Fruit fly (Drosophila melanogaster): ENCODE measurements around the gene CG5860.

CG5860 gene

dm6 chr3R:17386168-17386819, 23.1 kb upstream of the CG5860 start (continued):
- TF ChIP-seq Camta (GFP tag; optimal IDR thresholded peaks at IDR 0.05) (peak; percentile 29), Six4 (GFP tag; optimal IDR thresholded peaks at IDR 0.05) (peak; percentile 49), mam (GFP tag; optimal IDR thresholded peaks at IDR 0.05) (no peak), tio (GFP tag; optimal IDR thresholded peaks at IDR 0.05) (peak; percentile 1), TFAM (GFP tag; optimal IDR thresholded peaks at IDR 0.05) (no peak), chn (GFP tag; optimal IDR thresholded peaks at IDR 0.05) (peak; percentile 59), lov (optimal IDR thresholded peaks at IDR 0.05) (no peak), lov (GFP tag; IDR thresholded peaks at IDR 0.05) (no peak), CG4820 (GFP tag; optimal IDR thresholded peaks at IDR 0.05) (peak; percentile 74), so (GFP tag; IDR thresholded peaks at IDR 0.05) (peak; percentile 73; the same call in 1 of the 3 replicates), CG1233 (GFP tag; optimal IDR thresholded peaks at IDR 0.05) (peak; percentile 56), Asciz (GFP tag; optimal IDR thresholded peaks at IDR 0.05) (peak; percentile 76), CG30431 (GFP tag; optimal IDR thresholded peaks at IDR 0.05) (peak; percentile 42), onecut (GFP tag; IDR thresholded peaks at IDR 0.05) (peak; percentile 100), twi (tag; optimal IDR thresholded peaks at IDR 0.05) (peak; percentile 35), CG6854 (GFP tag; optimal IDR thresholded peaks at IDR 0.05) (no peak), CG12104 (GFP tag; optimal IDR thresholded peaks at IDR 0.05) (peak; percentile 29), CG4854 (GFP tag; optimal IDR thresholded peaks at IDR 0.05) (no peak), Xrp1 (GFP tag; IDR thresholded peaks at IDR 0.05) (peak; percentile 86), peb (GFP tag; IDR thresholded peaks at IDR 0.05) (peak; percentile 44; the same call in 1 of the 2 replicates), CG5953 (GFP tag; IDR thresholded peaks at IDR 0.05) (peak; percentile 78), CG11723 (GFP tag; optimal IDR thresholded peaks at IDR 0.05) (peak; percentile 25), CG11560 (tag; IDR thresholded peaks at IDR 0.05) (no peak), Usf (GFP tag; optimal IDR thresholded peaks at IDR 0.05) (peak; percentile 18), sens-2 (GFP tag; IDR thresholded peaks at IDR 0.05) (peak; percentile 60), ssp (GFP tag; IDR thresholded peaks at IDR 0.05) (peak; percentile 48), nerfin-2 (GFP tag; IDR thresholded peaks at IDR 0.05; ENCODE audit: partially characterized antibody) (no peak), Drgx (GFP tag; IDR thresholded peaks at IDR 0.05) (peak; percentile 87), vvl (GFP tag; IDR thresholded peaks at IDR 0.05) (peak; percentile 87), Nf-YB (GFP tag; optimal IDR thresholded peaks at IDR 0.05) (peak; percentile 34), ken (GFP tag; IDR thresholded peaks at IDR 0.05) (peak; percentile 76), en (GFP tag; optimal IDR thresholded peaks at IDR 0.05) (no peak), chif (GFP tag; optimal IDR thresholded peaks at IDR 0.05) (peak; percentile 34 to 54), CG8388 (GFP tag; optimal IDR thresholded peaks at IDR 0.05) (peak; percentile 73), CG11093 (GFP tag; IDR thresholded peaks at IDR 0.05) (peak; percentile 72; the same call in 2 of the 3 replicates), Oli (tag; optimal IDR thresholded peaks at IDR 0.05) (peak; percentile 75), Chrac-16 (GFP tag; optimal IDR thresholded peaks at IDR 0.05) (peak; percentile 47), ATbp (GFP tag; optimal IDR thresholded peaks at IDR 0.05) (peak; percentile 77), ttk (GFP tag; IDR thresholded peaks at IDR 0.05) (peak; percentile 72), CG18599 (GFP tag; optimal IDR thresholded peaks at IDR 0.05) (peak; percentile 73), CG7271 (tag; optimal IDR thresholded peaks at IDR 0.05) (no peak), crc (GFP tag; optimal IDR thresholded peaks at IDR 0.05) (no peak), CG10274 (GFP tag; optimal IDR thresholded peaks at IDR 0.05) (no peak), lmd (GFP tag; IDR thresholded peaks at IDR 0.05) (peak; percentile 69), CG13287 (GFP tag; IDR thresholded peaks at IDR 0.05; ENCODE audit: partially characterized antibody) (no peak), stc (GFP tag; IDR thresholded peaks at IDR 0.05) (peak; percentile 86), Elba2 (GFP tag; optimal IDR thresholded peaks at IDR 0.05) (no peak), vnd (GFP tag; IDR thresholded peaks at IDR 0.05; ENCODE audit: partially characterized antibody) (no peak), Stat92E (GFP tag; optimal IDR thresholded peaks at IDR 0.05) (no peak), CG6654 (GFP tag; optimal IDR thresholded peaks at IDR 0.05) (peak; percentile 47)

Data from whole organism, embryonic.